Worm (Caenorhabditis elegans) whole organism, late embryonic: Measurements from ENCODE around the gene Y54F10AM.11.
A peak's percentile ranks its signal among the peaks of the same experiment; 100 is the strongest.

ENCODE experiments used
- C08G9.2 ChIP-seq: sonication (generic microtip); optimal IDR thresholded peaks from 2 replicates; lab custom pipeline; 2016; ENCODE audit warnings: mild to moderate bottlenecking, missing genetic modification characterization, moderate library complexity, missing compliant biosample characterization
- F13H6.1 ChIP-seq: sonication (generic microtip); optimal IDR thresholded peaks from 2 replicates; lab custom pipeline; 2016; ENCODE audit warnings: missing genetic modification characterization, missing compliant biosample characterization
- K09A11.1 ChIP-seq: sonication (generic microtip); optimal IDR thresholded peaks from 2 replicates; lab custom pipeline; 2017; ENCODE audit warnings: antibody characterized with exemption, mild to moderate bottlenecking, missing genetic modification characterization, missing compliant biosample characterization; ENCODE audit not compliant: insufficient read depth
- T23F11.4 ChIP-seq: fragments of 200-800 bp; sonication (Bioruptor generic); optimal IDR thresholded peaks from 2 replicates; lab custom pipeline; 2018; ENCODE audit warnings: mild to moderate bottlenecking, missing genetic modification characterization, missing compliant biosample characterization
- ahr-1 ChIP-seq: sonication (generic microtip); optimal IDR thresholded peaks from 2 replicates; lab custom pipeline; 2016; ENCODE audit warnings: missing genetic modification characterization, missing compliant biosample characterization
- ama-1 ChIP-seq: fragments of 150-350 bp; optimal IDR thresholded peaks from 2 replicates; lab custom pipeline; 2014
- ceh-18 ChIP-seq: sonication (generic microtip); optimal IDR thresholded peaks from 2 replicates; lab custom pipeline; 2016; ENCODE audit warnings: missing genetic modification characterization, missing compliant biosample characterization
- ceh-2 ChIP-seq: sonication (generic microtip); optimal IDR thresholded peaks from 2 replicates; lab custom pipeline; 2016; ENCODE audit warnings: missing genotype, missing genetic modification characterization, missing compliant biosample characterization
- ceh-22 ChIP-seq: sonication (generic microtip); optimal IDR thresholded peaks from 2 replicates; lab custom pipeline; 2017; ENCODE audit warnings: missing biosample characterization, missing genetic modification characterization
- ceh-24 ChIP-seq: sonication (generic microtip); optimal IDR thresholded peaks from 2 replicates; lab custom pipeline; 2016; ENCODE audit warnings: mild to moderate bottlenecking, missing genetic modification characterization, missing compliant biosample characterization
- ceh-30 ChIP-seq: fragments of 150-350 bp; optimal IDR thresholded peaks from 2 replicates; lab custom pipeline; 2014; ENCODE audit warnings: missing biosample characterization, missing genetic modification characterization
- ceh-31 ChIP-seq: sonication (generic microtip); optimal IDR thresholded peaks from 2 replicates; lab custom pipeline; 2016; ENCODE audit warnings: missing genetic modification characterization, missing compliant biosample characterization
- ceh-34 ChIP-seq: sonication (generic microtip); optimal IDR thresholded peaks from 2 replicates; lab custom pipeline; 2016; ENCODE audit warnings: mild to moderate bottlenecking, missing genetic modification characterization, missing compliant biosample characterization
- ceh-48 ChIP-seq: sonication (generic microtip); optimal IDR thresholded peaks from 2 replicates; lab custom pipeline; 2016; ENCODE audit warnings: missing genetic modification characterization, inconsistent platforms, missing compliant biosample characterization
- ceh-6 ChIP-seq: fragments of 200-800 bp; sonication (Bioruptor generic); optimal IDR thresholded peaks from 2 replicates; lab custom pipeline; 2018; ENCODE audit warnings: mild to moderate bottlenecking, missing genetic modification characterization, missing compliant biosample characterization
- ceh-9 ChIP-seq: sonication (generic microtip); optimal IDR thresholded peaks from 2 replicates; lab custom pipeline; 2016; ENCODE audit warnings: mild to moderate bottlenecking, missing genetic modification characterization, inconsistent platforms, missing compliant biosample characterization
- dmd-4 ChIP-seq: sonication (generic microtip); optimal IDR thresholded peaks from 2 replicates; lab custom pipeline; 2016; ENCODE audit warnings: borderline replicate concordance, missing genetic modification characterization, missing compliant biosample characterization
- dve-1 ChIP-seq: sonication (generic microtip); optimal IDR thresholded peaks from 2 replicates; lab custom pipeline; 2017; ENCODE audit warnings: antibody characterized with exemption, mild to moderate bottlenecking, missing genetic modification characterization, missing compliant biosample characterization
- elt-2 ChIP-seq: sonication (generic microtip); optimal IDR thresholded peaks from 2 replicates; lab custom pipeline; 2016; ENCODE audit warnings: missing genetic modification reagents, missing genetic modification characterization, missing compliant biosample characterization
- elt-4 ChIP-seq: sonication (generic microtip); optimal IDR thresholded peaks from 2 replicates; lab custom pipeline; 2016; ENCODE audit warnings: missing genetic modification characterization, missing compliant biosample characterization
- ets-4 ChIP-seq: sonication (generic microtip); optimal IDR thresholded peaks from 2 replicates; lab custom pipeline; 2016; ENCODE audit warnings: missing genetic modification characterization, missing compliant biosample characterization
- fax-1 ChIP-seq: sonication (generic microtip); optimal IDR thresholded peaks from 2 replicates; lab custom pipeline; 2016; ENCODE audit warnings: missing genotype, missing genetic modification characterization, missing compliant biosample characterization
- fkh-6 ChIP-seq: sonication (generic microtip); optimal IDR thresholded peaks from 2 replicates; lab custom pipeline; 2016; ENCODE audit warnings: missing genetic modification characterization, missing compliant biosample characterization
- gmeb-2 ChIP-seq: sonication (generic microtip); optimal IDR thresholded peaks from 2 replicates; lab custom pipeline; 2016; ENCODE audit warnings: missing genetic modification characterization, inconsistent platforms, missing compliant biosample characterization
- hlh-15 ChIP-seq: sonication (generic microtip); optimal IDR thresholded peaks from 2 replicates; lab custom pipeline; 2016; ENCODE audit warnings: missing genetic modification characterization, missing compliant biosample characterization
- hlh-30 ChIP-seq: sonication (generic microtip); optimal IDR thresholded peaks from 2 replicates; lab custom pipeline; 2017; ENCODE audit warnings: antibody characterized with exemption, missing genetic modification characterization, missing compliant biosample characterization; ENCODE audit not compliant: insufficient read depth
- hlh-6 ChIP-seq: sonication (generic microtip); optimal IDR thresholded peaks from 2 replicates; lab custom pipeline; 2016; ENCODE audit warnings: missing genotype, missing genetic modification characterization, missing compliant biosample characterization
- hlh-8 ChIP-seq: sonication (generic microtip); optimal IDR thresholded peaks from 2 replicates; lab custom pipeline; 2016; ENCODE audit warnings: missing genotype, missing genetic modification characterization, missing compliant biosample characterization
- madf-2 ChIP-seq: sonication (generic microtip); optimal IDR thresholded peaks from 2 replicates; lab custom pipeline; 2017; ENCODE audit warnings: missing genetic modification characterization, missing compliant biosample characterization
- nfya-1 ChIP-seq: sonication (generic microtip); optimal IDR thresholded peaks from 2 replicates; lab custom pipeline; 2017; ENCODE audit warnings: missing genetic modification characterization, mild to moderate bottlenecking, missing compliant biosample characterization, antibody characterized with exemption, moderate library complexity
- nhr-232 ChIP-seq: sonication (generic microtip); optimal IDR thresholded peaks from 2 replicates; lab custom pipeline; 2016; ENCODE audit warnings: missing genetic modification characterization, missing compliant biosample characterization
- npax-4 ChIP-seq: sonication (generic microtip); optimal IDR thresholded peaks from 2 replicates; lab custom pipeline; 2016; ENCODE audit warnings: missing genetic modification characterization, missing compliant biosample characterization
- odd-2 ChIP-seq: sonication (generic microtip); optimal IDR thresholded peaks from 2 replicates; lab custom pipeline; 2017; ENCODE audit warnings: antibody characterized with exemption, mild to moderate bottlenecking, missing genetic modification characterization, missing compliant biosample characterization
- pag-3 ChIP-seq: sonication (generic microtip); optimal IDR thresholded peaks from 2 replicates; lab custom pipeline; 2016; ENCODE audit warnings: missing compliant biosample characterization, missing genetic modification characterization, borderline replicate concordance
- pax-1 ChIP-seq: fragments of 150-350 bp; optimal IDR thresholded peaks from 2 replicates; lab custom pipeline; 2014; ENCODE audit warnings: missing biosample characterization, missing genetic modification characterization
- pha-4 ChIP-seq: fragments of 150-350 bp; optimal IDR thresholded peaks from 2 replicates; lab custom pipeline; 2018; ENCODE audit warnings: missing biosample characterization, missing genetic modification reagents, missing genetic modification characterization
- ref-2 ChIP-seq: sonication (generic microtip); optimal IDR thresholded peaks from 2 replicates; lab custom pipeline; 2016; ENCODE audit warnings: missing genetic modification characterization, missing compliant biosample characterization
- rnt-1 ChIP-seq: sonication (generic microtip); optimal IDR thresholded peaks from 2 replicates; lab custom pipeline; 2016; ENCODE audit warnings: missing genetic modification characterization, missing compliant biosample characterization
- sox-2 ChIP-seq: fragments of 200-800 bp; sonication (Bioruptor generic); IDR thresholded peaks from 2 replicates; pipeline ENCODE4 v1.3.6; 2022; ENCODE audit warnings: missing genetic modification reagents, missing genetic modification characterization, missing compliant biosample characterization
- tbx-2 ChIP-seq: sonication (generic microtip); optimal IDR thresholded peaks from 2 replicates; lab custom pipeline; 2016; ENCODE audit warnings: missing genetic modification characterization, missing compliant biosample characterization
- tbx-7 ChIP-seq: sonication (generic microtip); optimal IDR thresholded peaks from 2 replicates; lab custom pipeline; 2016; ENCODE audit warnings: missing genotype, missing genetic modification characterization, missing compliant biosample characterization
- ttx-3 ChIP-seq: sonication (generic microtip); optimal IDR thresholded peaks from 2 replicates; lab custom pipeline; 2016; ENCODE audit warnings: missing genetic modification reagents, missing genetic modification characterization, missing compliant biosample characterization
- unc-3 ChIP-seq, 2 experiments: fragments of 200-800 bp in 1 of 2; sonication (Bioruptor generic) in 1 of 2; sonication (generic microtip) in 1 of 2; conservative IDR thresholded peaks in 1 of 2; optimal IDR thresholded peaks in 1 of 2; 2 replicates each; pipeline versions ENCODE4 v1.3.6 to Lab custom; 2016 to 2022; ENCODE audit warnings: missing compliant biosample characterization in 2 of 2, missing genetic modification characterization in 2 of 2, missing genetic modification reagents in 1 of 2
- unc-42 ChIP-seq: sonication (generic microtip); optimal IDR thresholded peaks from 2 replicates; lab custom pipeline; 2016; ENCODE audit warnings: missing genotype, missing genetic modification characterization, missing compliant biosample characterization
- unc-86 ChIP-seq: sonication (generic microtip); optimal IDR thresholded peaks from 2 replicates; lab custom pipeline; 2016; ENCODE audit warnings: missing genetic modification characterization, missing compliant biosample characterization
- zip-5 ChIP-seq: sonication (generic microtip); optimal IDR thresholded peaks from 2 replicates; lab custom pipeline; 2016; ENCODE audit warnings: missing genetic modification characterization, missing compliant biosample characterization
- ztf-16 ChIP-seq: sonication (generic microtip); optimal IDR thresholded peaks from 2 replicates; lab custom pipeline; 2017; ENCODE audit warnings: missing genetic modification characterization, missing compliant biosample characterization

Y54F10AM.11 gene

DNA sequence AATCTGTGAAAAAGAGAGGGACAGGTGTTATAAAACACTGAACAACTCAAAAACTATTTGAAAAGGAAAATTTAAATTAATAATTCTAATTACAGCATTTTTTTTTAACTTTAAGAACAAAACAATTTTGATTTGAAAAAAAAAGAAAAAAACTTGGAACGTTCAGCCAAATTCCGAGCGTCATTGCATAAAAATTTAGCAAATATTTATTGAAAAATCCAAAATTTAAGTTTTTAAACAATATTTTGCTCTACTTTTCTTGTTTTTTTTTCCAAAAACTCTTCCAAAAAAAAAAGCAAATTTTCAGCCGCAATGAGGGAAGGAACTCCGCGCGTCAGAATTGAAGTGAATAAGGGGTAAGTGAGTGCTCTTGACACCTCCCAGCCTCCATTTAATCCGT, 14.2 kb downstream of the Y54F10AM.11 start, which contains the start of gene feh-1:
feh-1 (plus strand) TSS at position 301 of the 400 bp plus-strand sequence.
- TF ChIP-seq nhr-232 = no peak
- no peak for TF ChIP-seq K09A11.1
- TF ChIP-seq nfya-1 (tag; lab: Kevin White, UChicago) = no peak
- no peak for TF ChIP-seq ceh-31 (tag; lab: Kevin White, UChicago)
- no peak for TF ChIP-seq ets-4
- TF ChIP-seq madf-2 (tag; lab: Kevin White, UChicago) = no peak
- TF ChIP-seq C08G9.2 = no peak
- no peak for TF ChIP-seq ceh-6 (GFP tag; lab: Kevin White, UChicago)
- TF ChIP-seq F13H6.1 = no peak
- no peak for TF ChIP-seq pag-3 (tag; lab: Kevin White, UChicago)
- TF ChIP-seq ztf-16 = no peak
- TF ChIP-seq gmeb-2 = no peak
- TF ChIP-seq ceh-22 (tag; lab: Kevin White, UChicago) = no peak
- TF ChIP-seq hlh-30 = no peak
- TF ChIP-seq ceh-9 (tag; lab: Kevin White, UChicago) = no peak
- TF ChIP-seq ceh-24 = no peak
- no peak for TF ChIP-seq hlh-15
- TF ChIP-seq, all 69 proteins: peak for 0

DNA sequence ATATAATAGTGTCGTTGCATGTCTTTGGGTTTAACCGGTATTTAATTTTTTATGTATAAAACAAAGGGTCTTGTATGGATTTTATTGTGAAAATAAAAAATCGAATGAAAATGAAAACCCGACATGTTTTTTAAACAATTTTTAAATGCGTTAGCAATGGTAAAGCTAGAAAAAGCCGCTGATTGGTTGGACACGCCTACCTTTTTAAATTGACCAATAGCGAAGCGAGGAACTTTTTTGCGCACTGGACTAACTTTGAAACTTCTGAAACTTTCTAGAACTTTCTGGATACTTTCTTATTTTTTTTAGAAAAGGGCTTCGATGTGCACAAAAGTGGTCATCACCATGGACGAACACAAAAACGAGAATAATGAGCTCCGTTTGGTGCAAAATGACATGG, 17.5 kb downstream of the Y54F10AM.11 start:
- no peak for TF ChIP-seq hlh-15
- TF ChIP-seq nfya-1 (tag; lab: Kevin White, UChicago) = peak; percentile 72
- no peak for TF ChIP-seq dmd-4
- no peak for TF ChIP-seq ama-1 (lab: Kevin White, UChicago)
- no peak for TF ChIP-seq sox-2 (GFP tag; lab: Robert Waterston, UW)
- no peak for TF ChIP-seq unc-42 (tag; lab: Kevin White, UChicago)

DNA sequence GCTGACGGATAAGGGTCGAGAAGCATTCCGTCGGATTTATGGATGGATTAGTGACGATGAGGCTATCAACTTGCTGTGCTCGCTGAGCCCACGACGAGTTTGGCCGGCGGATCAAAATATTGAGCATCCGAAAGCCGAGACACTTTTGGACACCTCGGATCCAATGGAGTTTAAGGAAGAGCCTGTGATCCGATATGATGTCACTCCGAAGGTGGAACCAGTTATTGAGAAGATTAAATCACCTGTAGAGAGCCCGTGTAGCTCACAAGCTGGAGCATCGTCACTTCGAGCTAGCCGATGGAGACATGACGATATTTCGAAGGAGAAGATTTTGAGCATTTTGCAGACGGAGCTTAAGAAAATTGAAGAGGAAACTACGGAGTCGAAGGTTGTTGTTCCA, 23.3 kb downstream of the Y54F10AM.11 start:
- no peak for TF ChIP-seq ceh-31 (tag; lab: Kevin White, UChicago)
- TF ChIP-seq ref-2 = no peak
- no peak for TF ChIP-seq nfya-1 (tag; lab: Kevin White, UChicago)
- TF ChIP-seq T23F11.4 (GFP tag; lab: Kevin White, UChicago) = no peak
- no peak for TF ChIP-seq pax-1
- TF ChIP-seq madf-2 (tag; lab: Kevin White, UChicago) = no peak
- TF ChIP-seq hlh-8 (tag; lab: Kevin White, UChicago) = no peak
- no peak for TF ChIP-seq ceh-22 (tag; lab: Kevin White, UChicago)
- TF ChIP-seq C08G9.2 = no peak
- no peak for TF ChIP-seq ceh-24
- no peak for TF ChIP-seq zip-5 (tag; lab: Kevin White, UChicago)
- TF ChIP-seq pha-4 (tag; lab: Kevin White, UChicago) = no peak
- TF ChIP-seq K09A11.1 = no peak
- TF ChIP-seq unc-3 (GFP tag; conservative IDR thresholded peaks at IDR 0.05; lab: Robert Waterston, UW) = no peak
- no peak for TF ChIP-seq unc-3 (tag; optimal IDR thresholded peaks at IDR 0.05; lab: Kevin White, UChicago)
- TF ChIP-seq F13H6.1 = no peak
- no peak for TF ChIP-seq nhr-232
- no peak for TF ChIP-seq ttx-3 (tag; lab: Kevin White, UChicago)
- no peak for TF ChIP-seq dmd-4
- no peak for TF ChIP-seq hlh-6 (tag; lab: Kevin White, UChicago)
- TF ChIP-seq, all 69 proteins: peak for 0

DNA sequence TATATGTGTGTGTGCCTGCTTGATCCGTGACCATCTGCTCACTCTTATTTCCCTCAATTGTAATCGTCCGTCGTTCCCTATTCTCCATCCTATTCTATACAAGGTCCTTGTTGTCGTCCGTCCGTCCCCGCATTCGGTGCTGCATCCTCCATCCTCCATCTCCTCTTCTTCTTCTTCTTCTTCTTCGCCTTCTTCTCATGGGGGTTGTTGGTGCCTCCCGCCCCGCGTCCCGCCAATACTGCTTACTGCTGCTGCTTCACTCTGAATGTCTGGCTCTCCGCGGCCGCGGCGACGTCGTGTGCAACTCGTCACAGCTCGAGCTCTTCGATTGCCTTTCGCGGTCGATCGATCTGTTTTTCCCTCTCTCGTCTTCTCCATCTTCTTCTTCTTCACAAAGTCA, 28.7 kb downstream of the Y54F10AM.11 start:
- TF ChIP-seq ceh-34 (peak; percentile 52), tbx-2 (tag; lab: Kevin White, UChicago) (peak; percentile 22), fkh-6 (tag; lab: Kevin White, UChicago) (no peak), F13H6.1 (no peak), ref-2 (peak; percentile 58), ama-1 (lab: Kevin White, UChicago) (no peak), elt-2 (tag; lab: Kevin White, UChicago) (no peak), fax-1 (tag; lab: Kevin White, UChicago) (no peak), npax-4 (tag; lab: Kevin White, UChicago) (no peak), nhr-232 (no peak), elt-4 (tag; lab: Kevin White, UChicago) (no peak), tbx-7 (tag; lab: Kevin White, UChicago) (peak; percentile 3), ztf-16 (no peak), rnt-1 (tag; lab: Kevin White, UChicago) (no peak), odd-2 (tag; lab: Kevin White, UChicago) (no peak), unc-42 (tag; lab: Kevin White, UChicago) (peak; percentile 48), ceh-30 (tag; lab: Kevin White, UChicago) (no peak), ceh-18 (peak; percentile 34), ceh-48 (tag; lab: Kevin White, UChicago) (peak; percentile 86), ceh-2 (tag; lab: Kevin White, UChicago) (peak; percentile 7), unc-86 (tag; lab: Kevin White, UChicago) (no peak), ahr-1 (tag; lab: Kevin White, UChicago) (no peak), unc-3 (GFP tag; conservative IDR thresholded peaks at IDR 0.05; lab: Robert Waterston, UW) (no peak), unc-3 (tag; optimal IDR thresholded peaks at IDR 0.05; lab: Kevin White, UChicago) (no peak), T23F11.4 (GFP tag; lab: Kevin White, UChicago) (no peak), nfya-1 (tag; lab: Kevin White, UChicago) (peak; percentile 43), dve-1 (tag; lab: Kevin White, UChicago) (no peak)
